Worm (Caenorhabditis elegans) whole organism, midembryonic: Measurements from ENCODE around the gene D1054.18.

Experiments used
- T22C8.4 ChIP-seq: fragments of 200-800 bp; sonication (Bioruptor generic); IDR thresholded peaks from 2 replicates; pipeline ENCODE4 v1.3.6; 2022; ENCODE audit warnings: missing genetic modification characterization, missing compliant biosample characterization
- cog-1 ChIP-seq: sonication (generic microtip); optimal IDR thresholded peaks from 2 replicates; lab custom pipeline; 2016; ENCODE audit warnings: missing genetic modification characterization, missing compliant biosample characterization
- flt-1 ChIP-seq: fragments of 200-800 bp; sonication (Bioruptor generic); IDR thresholded peaks from 2 replicates; pipeline ENCODE4 v1.3.6; 2022; ENCODE audit warnings: missing genetic modification characterization, missing compliant biosample characterization
- klf-2 ChIP-seq: fragments of 200-800 bp; sonication (Bioruptor generic); conservative IDR thresholded peaks from 2 replicates; pipeline ENCODE4 v1.3.6; 2022; ENCODE audit warnings: missing genetic modification reagents, missing genetic modification characterization, missing compliant biosample characterization
- med-1 ChIP-seq: sonication (generic microtip); optimal IDR thresholded peaks from 2 replicates; lab custom pipeline; 2017; ENCODE audit warnings: missing genetic modification characterization, mild to moderate bottlenecking, missing compliant biosample characterization, antibody characterized with exemption, missing genetic modification reagents; ENCODE audit not compliant: insufficient read depth
- ref-1 ChIP-seq: fragments of 200-800 bp; sonication (Bioruptor generic); conservative IDR thresholded peaks from 2 replicates; pipeline ENCODE4 v1.3.6; 2022; ENCODE audit warnings: missing genetic modification reagents, missing genetic modification characterization, missing compliant biosample characterization
- tab-1 ChIP-seq: fragments of 200-800 bp; sonication (Bioruptor generic); IDR thresholded peaks from 2 replicates; pipeline ENCODE4 v1.3.6; 2022; ENCODE audit warnings: missing genetic modification characterization, missing compliant biosample characterization
- ztf-23 ChIP-seq: fragments of 200-800 bp; sonication (Bioruptor generic); IDR thresholded peaks from 2 replicates; pipeline ENCODE4 v1.3.6; 2022; ENCODE audit warnings: missing genetic modification reagents, missing genetic modification characterization, missing compliant biosample characterization
- ztf-29 ChIP-seq: fragments of 200-800 bp; sonication (Bioruptor generic); IDR thresholded peaks from 2 replicates; pipeline ENCODE4 v1.3.6; 2022; ENCODE audit warnings: missing genetic modification reagents, missing genetic modification characterization, missing compliant biosample characterization

DNA sequence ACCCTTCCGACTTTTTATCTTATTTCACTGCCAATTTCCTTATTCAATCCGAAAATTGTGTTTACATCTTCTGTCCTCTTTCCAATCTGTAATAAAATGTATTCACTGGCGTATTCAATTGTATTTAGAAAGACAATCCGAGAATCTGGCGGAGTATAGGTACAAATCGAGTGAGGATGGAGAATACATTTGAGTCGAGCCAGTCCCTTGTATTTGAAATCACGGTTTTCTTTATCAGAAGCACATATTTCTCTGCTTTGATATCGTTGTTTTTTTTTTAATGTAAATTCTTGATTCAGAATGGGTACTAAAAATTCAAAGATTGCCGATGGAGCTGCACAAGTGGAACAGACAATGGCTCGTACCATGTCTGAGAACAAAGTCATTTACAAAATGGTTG is 36.9 kb downstream of the D1054.18 start, which contains the start of gene ocr-1:
- TF ChIP-seq tab-1 (GFP tag; lab: Robert Waterston, UW) (no peak), ref-1 (GFP tag; lab: Robert Waterston, UW) (no peak), ztf-23 (no peak), flt-1 (GFP tag; lab: Robert Waterston, UW) (no peak), med-1 (no peak), ztf-29 (no peak), klf-2 (GFP tag; lab: Robert Waterston, UW) (no peak), cog-1 (tag; lab: Kevin White, UChicago) (no peak), T22C8.4 (GFP tag; lab: Robert Waterston, UW) (no peak)
